Worm (Caenorhabditis elegans) whole organism, mixed stage, embryonic: ENCODE results near the gene srlf-11.

Experiments used
- bed-3 ChIP-seq: fragments of 200-800 bp; sonication (Bioruptor generic); optimal IDR thresholded peaks from 3 replicates; lab custom pipeline; 2018; ENCODE audit warnings: mild to moderate bottlenecking, missing genetic modification characterization, moderate library complexity, missing compliant biosample characterization
- blmp-1 ChIP-seq: fragments of 150-350 bp; optimal IDR thresholded peaks from 2 replicates; lab custom pipeline; 2014; ENCODE audit warnings: missing biosample characterization, missing genetic modification characterization
- ceh-43 ChIP-seq: fragments of 200-800 bp; sonication (Bioruptor generic); optimal IDR thresholded peaks from 2 replicates; lab custom pipeline; 2018; ENCODE audit warnings: mild to moderate bottlenecking, missing genetic modification characterization, moderate library complexity, missing compliant biosample characterization
- ceh-83 ChIP-seq: fragments of 200-800 bp; sonication (Bioruptor generic); optimal IDR thresholded peaks from 2 replicates; lab custom pipeline; 2018; ENCODE audit warnings: mild to moderate bottlenecking, missing genetic modification characterization, missing compliant biosample characterization
- ces-1 ChIP-seq: fragments of 150-350 bp; optimal IDR thresholded peaks from 2 replicates; lab custom pipeline; 2014; ENCODE audit warnings: missing biosample characterization, missing genetic modification reagents, missing genetic modification characterization
- cnd-1 ChIP-seq: fragments of 200-800 bp; sonication (Bioruptor generic); optimal IDR thresholded peaks from 2 replicates; lab custom pipeline; 2018; ENCODE audit warnings: mild to moderate bottlenecking, missing genetic modification characterization, missing compliant biosample characterization
- drap-1 ChIP-seq: fragments of 200-800 bp; sonication (Bioruptor generic); optimal IDR thresholded peaks from 3 replicates; lab custom pipeline; 2018; ENCODE audit warnings: mild to moderate bottlenecking, missing genetic modification characterization, missing compliant biosample characterization
- elt-1 ChIP-seq: sonication (generic microtip); optimal IDR thresholded peaks from 2 replicates; lab custom pipeline; 2017; ENCODE audit warnings: missing genetic modification characterization, mild to moderate bottlenecking, missing compliant biosample characterization, antibody characterized with exemption, moderate library complexity, borderline replicate concordance; ENCODE audit not compliant: insufficient read depth
- elt-3 ChIP-seq: fragments of 150-350 bp; optimal IDR thresholded peaks from 2 replicates; lab custom pipeline; 2014; ENCODE audit warnings: missing biosample characterization, missing genetic modification characterization
- flh-1 ChIP-seq: fragments of 200-800 bp; sonication (Bioruptor generic); optimal IDR thresholded peaks from 2 replicates; lab custom pipeline; 2018; ENCODE audit warnings: mild to moderate bottlenecking, missing genetic modification characterization, moderate library complexity, missing compliant biosample characterization
- ham-2 ChIP-seq: fragments of 200-800 bp; sonication (Bioruptor generic); optimal IDR thresholded peaks from 2 replicates; lab custom pipeline; 2018; ENCODE audit warnings: mild to moderate bottlenecking, missing genetic modification characterization, missing compliant biosample characterization
- hlh-1 ChIP-seq: fragments of 150-350 bp; optimal IDR thresholded peaks from 2 replicates; lab custom pipeline; 2014; ENCODE audit warnings: missing biosample characterization, missing genetic modification reagents, missing genetic modification characterization
- lin-13 ChIP-seq: fragments of 150-350 bp; optimal IDR thresholded peaks from 2 replicates; lab custom pipeline; 2014; ENCODE audit warnings: missing biosample characterization, missing genetic modification characterization
- lin-32 ChIP-seq: fragments of 200-800 bp; sonication (Bioruptor generic); optimal IDR thresholded peaks from 2 replicates; lab custom pipeline; 2018; ENCODE audit warnings: mild to moderate bottlenecking, missing genetic modification characterization, missing compliant biosample characterization
- lsy-2 ChIP-seq: fragments of 150-350 bp; optimal IDR thresholded peaks from 2 replicates; lab custom pipeline; 2014; ENCODE audit warnings: missing biosample characterization, missing genetic modification characterization
- mab-5 ChIP-seq: fragments of 150-350 bp; optimal IDR thresholded peaks from 2 replicates; lab custom pipeline; 2014; ENCODE audit warnings: missing biosample characterization, missing genetic modification characterization
- mep-1 ChIP-seq: fragments of 150-350 bp; optimal IDR thresholded peaks from 2 replicates; lab custom pipeline; 2017; ENCODE audit warnings: missing biosample characterization, missing genetic modification reagents, missing genetic modification characterization, inconsistent platforms
- mls-2 ChIP-seq: sonication (generic microtip); optimal IDR thresholded peaks from 2 replicates; lab custom pipeline; 2016; ENCODE audit warnings: mild to moderate bottlenecking, missing genetic modification characterization, moderate library complexity, missing compliant biosample characterization
- nhr-12 ChIP-seq: fragments of 150-350 bp; optimal IDR thresholded peaks from 2 replicates; lab custom pipeline; 2014; ENCODE audit warnings: missing biosample characterization, missing genetic modification characterization
- nhr-2 ChIP-seq: fragments of 150-350 bp; optimal IDR thresholded peaks from 2 replicates; lab custom pipeline; 2014; ENCODE audit warnings: missing biosample characterization, missing genetic modification characterization
- nhr-237 ChIP-seq: fragments of 150-350 bp; optimal IDR thresholded peaks from 2 replicates; lab custom pipeline; 2014; ENCODE audit warnings: missing biosample characterization, missing genetic modification characterization
- nhr-28 ChIP-seq: fragments of 150-350 bp; optimal IDR thresholded peaks from 2 replicates; lab custom pipeline; 2014; ENCODE audit warnings: missing biosample characterization, missing genetic modification characterization
- pha-4 ChIP-seq: fragments of 150-350 bp; optimal IDR thresholded peaks from 2 replicates; lab custom pipeline; 2018; ENCODE audit warnings: missing biosample characterization, missing genetic modification reagents, missing genetic modification characterization
- sem-2 ChIP-seq: fragments of 200-800 bp; sonication (Bioruptor generic); optimal IDR thresholded peaks from 2 replicates; lab custom pipeline; 2018; ENCODE audit warnings: mild to moderate bottlenecking, missing genetic modification characterization, missing compliant biosample characterization
- snpc-4 ChIP-seq: fragments of 150-350 bp; optimal IDR thresholded peaks from 2 replicates; lab custom pipeline; 2014; ENCODE audit warnings: missing biosample characterization, missing genetic modification characterization
- sptf-1 ChIP-seq: sonication (generic microtip); optimal IDR thresholded peaks from 2 replicates; lab custom pipeline; 2017; ENCODE audit warnings: mild to moderate bottlenecking, missing genetic modification characterization, moderate library complexity, missing compliant biosample characterization
- tbx-8 ChIP-seq: fragments of 200-800 bp; sonication (Bioruptor generic); optimal IDR thresholded peaks from 2 replicates; lab custom pipeline; 2018; ENCODE audit warnings: mild to moderate bottlenecking, missing genetic modification characterization, moderate library complexity, missing compliant biosample characterization
- unc-120 ChIP-seq: sonication (generic microtip); optimal IDR thresholded peaks from 2 replicates; lab custom pipeline; 2017; ENCODE audit warnings: missing genetic modification characterization, missing compliant biosample characterization; ENCODE audit not compliant: poor library complexity, severe bottlenecking
- unc-39 ChIP-seq: fragments of 150-350 bp; optimal IDR thresholded peaks from 2 replicates; lab custom pipeline; 2014; ENCODE audit warnings: missing biosample characterization, missing genetic modification characterization
- unc-62 ChIP-seq: fragments of 150-350 bp; optimal IDR thresholded peaks from 2 replicates; lab custom pipeline; 2014; ENCODE audit warnings: missing biosample characterization, missing genetic modification reagents, missing genetic modification characterization
- zip-8 ChIP-seq: fragments of 150-350 bp; optimal IDR thresholded peaks from 2 replicates; lab custom pipeline; 2014; ENCODE audit warnings: missing biosample characterization, missing genetic modification characterization
- ztf-11 ChIP-seq: fragments of 150-350 bp; optimal IDR thresholded peaks from 2 replicates; lab custom pipeline; 2014; ENCODE audit warnings: missing biosample characterization, missing genetic modification characterization

srlf-11 gene

ce11 chrIV:10861102-10861501 is 24.7 kb downstream of the srlf-11 start, which contains the start of gene rbm-22:
Gene rbm-22, plus strand, starts transcription at chrIV:10861402.
- no peak for TF ChIP-seq hlh-1
- TF ChIP-seq ceh-83 (GFP tag; lab: Kevin White, UChicago), result no peak
- TF ChIP-seq mab-5 (tag; lab: Kevin White, UChicago), result no peak
- no peak for TF ChIP-seq flh-1
- TF ChIP-seq unc-120 (tag; lab: Kevin White, UChicago), result no peak
- TF ChIP-seq lsy-2 (tag; lab: Kevin White, UChicago), result no peak
- TF ChIP-seq nhr-28 (tag; lab: Kevin White, UChicago), result no peak
- TF ChIP-seq zip-8, result no peak
- TF ChIP-seq drap-1, result no peak
- no peak for TF ChIP-seq ztf-11
- TF ChIP-seq mep-1 (tag; lab: Kevin White, UChicago), result no peak
- TF ChIP-seq elt-1 (tag; lab: Kevin White, UChicago), result no peak
- TF ChIP-seq bed-3 (GFP tag; lab: Kevin White, UChicago), result no peak
- TF ChIP-seq unc-62 (GFP tag; lab: Kevin White, UChicago), result no peak
- no peak for TF ChIP-seq sem-2 (GFP tag; lab: Kevin White, UChicago)
- TF ChIP-seq nhr-2 (tag; lab: Kevin White, UChicago), result no peak
- no peak for TF ChIP-seq unc-39
- no peak for TF ChIP-seq ceh-43 (GFP tag; lab: Kevin White, UChicago)
- TF ChIP-seq lin-32 (GFP tag; lab: Kevin White, UChicago), result no peak

- TF ChIP-seq hlh-1, result no peak
- no peak for TF ChIP-seq snpc-4 (tag; lab: Kevin White, UChicago)
- no peak for TF ChIP-seq blmp-1 (tag; lab: Kevin White, UChicago)
- TF ChIP-seq elt-1 (tag; lab: Kevin White, UChicago), result no peak
- TF ChIP-seq ces-1 (GFP tag; lab: Kevin White, UChicago), result no peak
- TF ChIP-seq mls-2 (tag; lab: Kevin White, UChicago), result no peak
- TF ChIP-seq ztf-11, result no peak
- TF ChIP-seq sptf-1 (tag; lab: Kevin White, UChicago), result no peak
- TF ChIP-seq ceh-43 (GFP tag; lab: Kevin White, UChicago), result no peak
- no peak for TF ChIP-seq flh-1
- TF ChIP-seq ceh-83 (GFP tag; lab: Kevin White, UChicago), result no peak
- TF ChIP-seq cnd-1, result no peak
- no peak for TF ChIP-seq lin-32 (GFP tag; lab: Kevin White, UChicago)
- TF ChIP-seq ham-2 (GFP tag; lab: Kevin White, UChicago), result no peak
- TF ChIP-seq nhr-237 (tag; lab: Kevin White, UChicago), result no peak
These were observed 27.4 kb downstream of the srlf-11 start, which contains the start of the genes T11G6.2 and hars-1 for ce11 chrIV:10858300-10859016. Gene T11G6.2, minus strand, starts transcription at chrIV:10858496. Gene hars-1, plus strand, starts transcription at chrIV:10858957.

- TF ChIP-seq drap-1 (no peak), unc-62 (GFP tag; lab: Kevin White, UChicago) (no peak), pha-4 (no peak), tbx-8 (GFP tag; lab: Kevin White, UChicago) (no peak), bed-3 (GFP tag; lab: Kevin White, UChicago) (no peak), sem-2 (GFP tag; lab: Kevin White, UChicago) (no peak), unc-39 (no peak), blmp-1 (tag; lab: Kevin White, UChicago) (no peak), elt-3 (tag; lab: Kevin White, UChicago) (no peak), ham-2 (GFP tag; lab: Kevin White, UChicago) (no peak), hlh-1 (no peak), lin-13 (tag; lab: Kevin White, UChicago) (no peak), snpc-4 (tag; lab: Kevin White, UChicago) (no peak), nhr-28 (tag; lab: Kevin White, UChicago) (no peak), sptf-1 (tag; lab: Kevin White, UChicago) (no peak), nhr-2 (tag; lab: Kevin White, UChicago) (no peak), mab-5 (tag; lab: Kevin White, UChicago) (no peak), mls-2 (tag; lab: Kevin White, UChicago) (no peak), nhr-12 (tag; lab: Kevin White, UChicago) (no peak), elt-1 (tag; lab: Kevin White, UChicago) (no peak)
- TF ChIP-seq, all 35 proteins: peak for 0
These were observed 29.9 kb downstream of the srlf-11 start for ce11 chrIV:10855946-10856345.
